Fruit fly (Drosophila melanogaster) whole organism, embryonic: ENCODE measurements around the gene Polr2G.

ENCODE experiments used
- Abd-B ChIP-seq: fragments of 200-800 bp; sonication (Bioruptor generic); optimal IDR thresholded peaks from 2 replicates; lab custom pipeline; 2018; ENCODE audit warnings: missing biosample characterization, mild to moderate bottlenecking, missing genetic modification characterization, moderate library complexity
- Adf1 ChIP-seq: fragments of 200-800 bp; sonication (Bioruptor generic); IDR thresholded peaks from 2 replicates; pipeline ENCODE4 v1.3.6; 2022; ENCODE audit warnings: missing biosample characterization, missing genetic modification characterization
- Atf3 ChIP-seq: fragments of 200-800 bp; sonication (Bioruptor generic); optimal IDR thresholded peaks from 3 replicates; lab custom pipeline; 2016; ENCODE audit warnings: missing biosample characterization, missing genetic modification characterization
- Awh ChIP-seq: fragments of 200-800 bp; sonication (Bioruptor generic); IDR thresholded peaks from 2 replicates; pipeline ENCODE4, ENCODE4 v1.3.6; 2022; ENCODE audit warnings: missing biosample characterization, missing genetic modification characterization
- BEAF-32 ChIP-seq: fragments of 200-800 bp; sonication (Bioruptor generic); optimal IDR thresholded peaks from 3 replicates; lab custom pipeline; 2017; ENCODE audit warnings: missing biosample characterization, missing genetic modification characterization, mild to moderate bottlenecking, moderate library complexity, missing genetic modification reagents
- CG10267 ChIP-seq: fragments of 200-800 bp; sonication (Bioruptor generic); optimal IDR thresholded peaks from 2 replicates; lab custom pipeline; 2018; ENCODE audit warnings: missing biosample characterization, mild to moderate bottlenecking, missing genetic modification characterization, moderate library complexity
- CG10462 ChIP-seq: fragments of 200-800 bp; sonication (Bioruptor generic); optimal IDR thresholded peaks from 2 replicates; lab custom pipeline; 2016; ENCODE audit warnings: missing biosample characterization, missing genetic modification characterization
- CG10543 ChIP-seq: fragments of 200-800 bp; sonication (Bioruptor generic); optimal IDR thresholded peaks from 3 replicates; lab custom pipeline; 2017; ENCODE audit warnings: missing biosample characterization, mild to moderate bottlenecking, missing genetic modification characterization, moderate library complexity
- CG11560 ChIP-seq: fragments of 200-800 bp; sonication (Bioruptor generic); IDR thresholded peaks from 3 replicates; pipeline ENCODE4 v1.3.6; 2022; ENCODE audit warnings: missing biosample characterization, missing genetic modification characterization
- CG12391 ChIP-seq: fragments of 200-800 bp; sonication (Bioruptor generic); optimal IDR thresholded peaks from 3 replicates; lab custom pipeline; 2018; ENCODE audit warnings: missing biosample characterization, mild to moderate bottlenecking, missing genetic modification characterization, moderate library complexity
- CG12659 ChIP-seq: fragments of 200-800 bp; sonication (Bioruptor generic); optimal IDR thresholded peaks from 3 replicates; lab custom pipeline; 2017; ENCODE audit warnings: mild to moderate bottlenecking, missing biosample characterization, missing genetic modification reagents, missing genetic modification characterization
- CG17802 ChIP-seq: fragments of 200-800 bp; sonication (Bioruptor generic); optimal IDR thresholded peaks from 2 replicates; lab custom pipeline; 2018; ENCODE audit warnings: missing biosample characterization, mild to moderate bottlenecking, missing genetic modification characterization, moderate library complexity
- CG2199 ChIP-seq: fragments of 200-800 bp; sonication (Bioruptor generic); IDR thresholded peaks from 3 replicates; pipeline ENCODE4 v1.3.6; 2022; ENCODE audit warnings: missing biosample characterization, missing genetic modification characterization
- CG32767 ChIP-seq: fragments of 200-800 bp; sonication (Bioruptor generic); IDR thresholded peaks from 2 replicates; pipeline ENCODE4 v1.3.6; 2022; ENCODE audit warnings: missing biosample characterization, missing genetic modification characterization
- CG4424 ChIP-seq: fragments of 200-800 bp; sonication (Bioruptor generic); optimal IDR thresholded peaks from 3 replicates; lab custom pipeline; 2016; ENCODE audit warnings: missing biosample characterization, missing genetic modification characterization
- CG4820 ChIP-seq: fragments of 200-800 bp; sonication (Bioruptor generic); optimal IDR thresholded peaks from 3 replicates; lab custom pipeline; 2016; ENCODE audit warnings: missing biosample characterization, missing genetic modification characterization
- CG6654 ChIP-seq: fragments of 200-800 bp; sonication (Bioruptor generic); optimal IDR thresholded peaks from 2 replicates; lab custom pipeline; 2017; ENCODE audit warnings: missing biosample characterization, mild to moderate bottlenecking, missing genetic modification characterization
- CG6683 ChIP-seq: fragments of 200-800 bp; sonication (Bioruptor generic); optimal IDR thresholded peaks from 2 replicates; lab custom pipeline; 2017; ENCODE audit warnings: missing biosample characterization, mild to moderate bottlenecking, missing genetic modification characterization, missing genetic modification reagents
- CG7839 ChIP-seq: fragments of 200-800 bp; sonication (Bioruptor generic); optimal IDR thresholded peaks from 3 replicates; lab custom pipeline; 2018; ENCODE audit warnings: missing biosample characterization, mild to moderate bottlenecking, missing genetic modification characterization, moderate library complexity
- CG8944 ChIP-seq: fragments of 200-800 bp; sonication (Bioruptor generic); optimal IDR thresholded peaks from 3 replicates; lab custom pipeline; 2016; ENCODE audit warnings: missing biosample characterization, missing genetic modification characterization
- CkIIα-i1 ChIP-seq: fragments of 200-800 bp; sonication (Bioruptor generic); IDR thresholded peaks from 2 replicates; pipeline ENCODE4 v1.3.6; 2022; ENCODE audit warnings: missing biosample characterization, missing genetic modification characterization
- Doc3 ChIP-seq: fragments of 200-800 bp; sonication (Bioruptor generic); IDR thresholded peaks from 3 replicates; pipeline ENCODE4 v1.3.6; 2022; ENCODE audit warnings: missing biosample characterization, missing genetic modification characterization; ENCODE audit not compliant: partially characterized antibody
- Drgx ChIP-seq: fragments of 200-800 bp; sonication (Bioruptor generic); IDR thresholded peaks from 2 replicates; pipeline ENCODE4 v1.3.6; 2022; ENCODE audit warnings: missing biosample characterization, missing genetic modification characterization
- Ets97D ChIP-seq: fragments of 200-800 bp; sonication (Bioruptor generic); optimal IDR thresholded peaks from 3 replicates; lab custom pipeline; 2016; ENCODE audit warnings: missing biosample characterization, missing genetic modification characterization
- Lpt ChIP-seq: fragments of >200 bp; optimal IDR thresholded peaks from 2 replicates; lab custom pipeline; 2018; ENCODE audit warnings: missing biosample characterization, missing genetic modification characterization
- Meics ChIP-seq: fragments of 200-800 bp; sonication (Bioruptor generic); optimal IDR thresholded peaks from 2 replicates; lab custom pipeline; 2017; ENCODE audit warnings: missing biosample characterization, mild to moderate bottlenecking, missing genetic modification characterization
- Spps ChIP-seq: fragments of 200-800 bp; sonication (Bioruptor generic); optimal IDR thresholded peaks from 2 replicates; lab custom pipeline; 2018; ENCODE audit warnings: missing biosample characterization, mild to moderate bottlenecking, missing genetic modification characterization
- Sry-δ ChIP-seq: fragments of 200-800 bp; sonication (Bioruptor generic); optimal IDR thresholded peaks from 2 replicates; lab custom pipeline; 2016; ENCODE audit warnings: missing biosample characterization, missing genetic modification characterization
- TFAM ChIP-seq: fragments of 200-800 bp; sonication (Bioruptor generic); optimal IDR thresholded peaks from 2 replicates; lab custom pipeline; 2017; ENCODE audit warnings: missing biosample characterization, missing genetic modification characterization, inconsistent platforms
- Taf1 ChIP-seq: fragments of 200-800 bp; sonication (Bioruptor generic); IDR thresholded peaks from 2 replicates; pipeline ENCODE4 v1.3.6; 2022; ENCODE audit warnings: missing biosample characterization, missing genetic modification characterization
- abd-A ChIP-seq: fragments of 200-800 bp; sonication (Bioruptor generic); optimal IDR thresholded peaks from 3 replicates; lab custom pipeline; 2019; ENCODE audit warnings: missing biosample characterization, mild to moderate bottlenecking, missing genetic modification characterization, moderate library complexity
- ac ChIP-seq: fragments of 200-800 bp; sonication (Bioruptor generic); optimal IDR thresholded peaks from 3 replicates; lab custom pipeline; 2017; ENCODE audit warnings: missing biosample characterization, mild to moderate bottlenecking, missing genetic modification characterization
- crol ChIP-seq: fragments of 200-800 bp; sonication (Bioruptor generic); IDR thresholded peaks from 2 replicates; pipeline ENCODE4 v1.3.6; 2022; ENCODE audit warnings: missing biosample characterization, missing genetic modification characterization
- cwo ChIP-seq: fragments of 200-800 bp; sonication (Bioruptor generic); optimal IDR thresholded peaks from 3 replicates; lab custom pipeline; 2017; ENCODE audit warnings: missing biosample characterization, missing genetic modification characterization, mild to moderate bottlenecking, moderate library complexity, missing genetic modification reagents
- da ChIP-seq: fragments of 200-800 bp; sonication (Bioruptor generic); optimal IDR thresholded peaks from 2 replicates; lab custom pipeline; 2016; ENCODE audit warnings: missing biosample characterization, missing genetic modification characterization
- danr ChIP-seq: fragments of 200-800 bp; sonication (Bioruptor generic); IDR thresholded peaks from 2 replicates; pipeline ENCODE4 v1.3.6; 2022; ENCODE audit warnings: missing biosample characterization, missing genetic modification characterization
- disco-r ChIP-seq: fragments of 200-800 bp; sonication (Bioruptor generic); optimal IDR thresholded peaks from 2 replicates; lab custom pipeline; 2016; ENCODE audit warnings: missing biosample characterization, missing genetic modification characterization
- eve ChIP-seq, 2 experiments: fragments of >200 bp; optimal IDR thresholded peaks; 2 replicates each; lab custom pipeline; 2017; ENCODE audit warnings: missing biosample characterization in 2 of 2, missing genetic modification characterization in 2 of 2
- fd102C ChIP-seq: fragments of 200-800 bp; sonication (Bioruptor generic); optimal IDR thresholded peaks from 2 replicates; lab custom pipeline; 2018; ENCODE audit warnings: missing biosample characterization, mild to moderate bottlenecking, missing genetic modification characterization, moderate library complexity
- fd64A ChIP-seq: fragments of 200-800 bp; sonication (Bioruptor generic); optimal IDR thresholded peaks from 3 replicates; lab custom pipeline; 2018; ENCODE audit warnings: missing biosample characterization, mild to moderate bottlenecking, missing genetic modification characterization
- ftz-f1 ChIP-seq: fragments of 200-800 bp; sonication (Bioruptor generic); optimal IDR thresholded peaks from 2 replicates; lab custom pipeline; 2016; ENCODE audit warnings: missing biosample characterization, missing genetic modification characterization
- mirr ChIP-seq: fragments of 200-800 bp; sonication (Bioruptor generic); optimal IDR thresholded peaks from 3 replicates; lab custom pipeline; 2018; ENCODE audit warnings: missing biosample characterization, mild to moderate bottlenecking, missing genetic modification characterization
- org-1 ChIP-seq: fragments of 200-800 bp; sonication (Bioruptor generic); optimal IDR thresholded peaks from 2 replicates; lab custom pipeline; 2017; ENCODE audit warnings: missing biosample characterization, missing genetic modification characterization
- p53 ChIP-seq: fragments of 200-800 bp; sonication (Bioruptor generic); optimal IDR thresholded peaks from 2 replicates; lab custom pipeline; 2016; ENCODE audit warnings: missing biosample characterization, missing genetic modification characterization
- pum ChIP-seq: fragments of 200-800 bp; sonication (Bioruptor generic); optimal IDR thresholded peaks from 2 replicates; lab custom pipeline; 2016; ENCODE audit warnings: missing biosample characterization, missing genetic modification characterization
- shn ChIP-seq: fragments of 200-800 bp; sonication (Bioruptor generic); optimal IDR thresholded peaks from 3 replicates; lab custom pipeline; 2016; ENCODE audit warnings: missing biosample characterization, missing genetic modification characterization
- slbo ChIP-seq: fragments of 200-800 bp; sonication (Bioruptor generic); IDR thresholded peaks from 2 replicates; pipeline ENCODE4 v1.3.6; 2022; ENCODE audit warnings: missing biosample characterization, missing genetic modification characterization
- tap ChIP-seq: fragments of 200-800 bp; optimal IDR thresholded peaks from 3 replicates; lab custom pipeline; 2019; ENCODE audit warnings: missing biosample characterization, mild to moderate bottlenecking, missing genetic modification characterization, moderate library complexity
- ttk ChIP-seq: fragments of 200-800 bp; sonication (Bioruptor generic); IDR thresholded peaks from 2 replicates; pipeline ENCODE4 v2.1.2; 2022; ENCODE audit warnings: missing biosample characterization, missing genetic modification characterization

The Polr2G gene

DNA sequence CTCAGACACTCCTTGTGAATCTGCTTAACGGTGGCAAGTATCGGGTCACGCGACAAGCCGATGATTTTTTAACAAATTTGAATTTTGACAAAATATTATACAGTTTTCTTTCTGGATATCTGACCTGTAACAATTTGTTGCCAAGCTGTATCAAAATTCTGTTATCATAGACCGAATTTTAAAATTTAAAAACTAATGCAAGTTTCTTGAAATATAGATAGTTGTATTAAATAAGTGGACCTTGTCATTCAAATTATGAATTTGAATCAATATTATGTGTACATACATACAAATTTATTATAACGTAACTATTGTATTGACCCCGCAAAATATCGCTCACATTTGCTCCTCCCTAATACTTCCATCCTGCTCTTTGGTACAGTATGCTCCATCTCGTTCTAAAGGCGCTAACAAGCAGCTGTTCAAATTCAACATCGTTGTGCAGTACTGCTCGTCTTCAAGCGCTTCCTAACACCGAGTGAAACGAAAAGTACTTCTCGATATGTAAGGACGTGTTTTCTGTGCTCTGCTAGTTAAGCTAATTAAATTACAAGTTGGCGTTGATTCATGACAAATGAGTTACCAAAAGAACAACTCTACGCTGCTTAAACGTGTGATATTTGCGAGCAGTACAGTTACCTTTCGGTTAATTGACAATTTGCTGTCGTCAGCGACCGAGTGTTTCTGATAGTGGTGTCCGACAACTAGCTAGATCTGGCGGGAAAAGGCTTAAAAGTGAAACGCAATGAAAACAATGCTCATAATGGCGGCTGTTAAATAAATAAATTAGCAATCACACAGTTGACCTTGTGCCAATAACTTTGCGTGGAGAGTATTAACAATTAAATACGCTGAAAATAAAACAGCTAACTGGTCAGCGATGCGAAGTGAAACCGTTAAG is 26.6 kb downstream of the Polr2G start, which contains the start of the genes Kpc1 and CG42542 (continued):
- TF ChIP-seq Meics (GFP tag; lab: Kevin White, UChicago), result peak; percentile 64
- TF ChIP-seq CG4424 (GFP tag; lab: Kevin White, UChicago), result peak; percentile 59
- TF ChIP-seq da (GFP tag; lab: Kevin White, UChicago), result peak; percentile 86
- no peak for TF ChIP-seq CG11560 (tag; lab: Robert Waterston, UW)
- peak; percentile 58 for TF ChIP-seq cwo
- no peak for TF ChIP-seq abd-A (tag; lab: Kevin White, UChicago)
- no peak for TF ChIP-seq Lpt (GFP tag; lab: Kevin White, UChicago)
- no peak for TF ChIP-seq eve (GFP tag; optimal IDR thresholded peaks at IDR 0.05; lab: Kevin White, UChicago)
- peak; percentile 60 for TF ChIP-seq CG4820 (GFP tag; lab: Kevin White, UChicago)
- peak; percentile 59 for TF ChIP-seq CG8944 (GFP tag; lab: Kevin White, UChicago)
- TF ChIP-seq CG10462 (GFP tag; lab: Kevin White, UChicago), result peak; percentile 86
- no peak for TF ChIP-seq CG7839 (tag; lab: Kevin White, UChicago)
- peak; percentile 63 for TF ChIP-seq Ets97D
- peak; percentile 98 for TF ChIP-seq Sry-δ (GFP tag; lab: Kevin White, UChicago)
- TF ChIP-seq disco-r (GFP tag; lab: Kevin White, UChicago), result no peak
- no peak for TF ChIP-seq Abd-B (GFP tag; lab: Kevin White, UChicago)
- peak; percentile 29 for TF ChIP-seq mirr (GFP tag; lab: Kevin White, UChicago)
- peak; percentile 62; the same call in 1 of the 2 replicates for TF ChIP-seq CG32767 (GFP tag; lab: Robert Waterston, UW)
- TF ChIP-seq Atf3 (GFP tag; lab: Kevin White, UChicago), result peak; percentile 38
- no peak for TF ChIP-seq Drgx (GFP tag; lab: Robert Waterston, UW)
- TF ChIP-seq Adf1 (GFP tag; lab: Robert Waterston, UW), result peak; percentile 50; the same call in 1 of the 2 replicates
- TF ChIP-seq CG10543 (GFP tag; lab: Kevin White, UChicago), result peak; percentile 74
- TF ChIP-seq ac, result no peak
- peak; percentile 46; the same call in 1 of the 2 replicates for TF ChIP-seq ttk (GFP tag; lab: Robert Waterston, UW)
- TF ChIP-seq CG10267, result peak; percentile 94
- peak; percentile 92 for TF ChIP-seq Doc3 (GFP tag; lab: Robert Waterston, UW)
- no peak; the same call in 1 of the 2 replicates for TF ChIP-seq Awh (GFP tag; lab: Robert Waterston, UW)
- no peak for TF ChIP-seq crol (GFP tag; lab: Robert Waterston, UW)
- peak; percentile 50 for TF ChIP-seq pum (GFP tag; lab: Kevin White, UChicago)
- no peak for TF ChIP-seq tap (tag; lab: Kevin White, UChicago)
- TF ChIP-seq fd64A, result no peak
- TF ChIP-seq Taf1 (GFP tag; lab: Robert Waterston, UW), result 0 out of 2 replicates have a peak, but pooled peaks have one; percentile 24
- 0 out of 3 replicates have a peak, but pooled peaks have one; percentile 47 for TF ChIP-seq CG2199 (GFP tag; lab: Robert Waterston, UW)
- TF ChIP-seq p53 (GFP tag; lab: Kevin White, UChicago), result no peak
- peak; percentile 85 for TF ChIP-seq CG12391 (tag; lab: Kevin White, UChicago)
- peak; percentile 40 for TF ChIP-seq CG6683
- peak; percentile 94 for TF ChIP-seq ftz-f1
- TF ChIP-seq CkIIα-i1 (GFP tag; lab: Robert Waterston, UW), result no peak
- TF ChIP-seq fd102C, result no peak
- no peak for TF ChIP-seq TFAM (GFP tag; lab: Kevin White, UChicago)
- TF ChIP-seq org-1, result peak; percentile 9
- TF ChIP-seq slbo, result peak; percentile 81
- TF ChIP-seq CG17802 (tag; lab: Kevin White, UChicago), result peak; percentile 35
- peak; percentile 80 for TF ChIP-seq CG12659
- peak; percentile 39; the same call in 1 of the 2 replicates for TF ChIP-seq danr (GFP tag; lab: Robert Waterston, UW)
- TF ChIP-seq shn (GFP tag; lab: Kevin White, UChicago), result peak; percentile 70
- no peak for TF ChIP-seq CG6654 (GFP tag; lab: Kevin White, UChicago)
- TF ChIP-seq BEAF-32 (GFP tag; lab: Kevin White, UChicago), result peak; percentile 95
- TF ChIP-seq Spps, result no peak
